Worm (Caenorhabditis elegans) whole organism, L2 larva: Measurements from ENCODE around the gene ZK550.6.
A peak's percentile ranks its signal among the peaks of the same experiment; 100 is the strongest.

Experiments used
- C34F6.9 ChIP-seq: fragments of 150-350 bp; optimal IDR thresholded peaks from 2 replicates; lab custom pipeline; 2014; ENCODE audit warnings: missing biosample characterization, missing genetic modification characterization
- F13H6.1 ChIP-seq: sonication (generic microtip); optimal IDR thresholded peaks from 2 replicates; lab custom pipeline; 2016; ENCODE audit warnings: missing genetic modification characterization, missing compliant biosample characterization
- R02D3.7 ChIP-seq: fragments of 150-350 bp; optimal IDR thresholded peaks from 2 replicates; lab custom pipeline; 2014; ENCODE audit warnings: missing biosample characterization, missing genetic modification characterization
- Y55F3AM.14 ChIP-seq: fragments of 200-800 bp; sonication (Bioruptor generic); optimal IDR thresholded peaks from 2 replicates; lab custom pipeline; 2018; ENCODE audit warnings: mild to moderate bottlenecking, missing genetic modification characterization, missing compliant biosample characterization
- ZK546.5 ChIP-seq: sonication (generic microtip); optimal IDR thresholded peaks from 2 replicates; lab custom pipeline; 2017; ENCODE audit warnings: missing biosample characterization, missing genetic modification characterization
- alr-1 ChIP-seq: fragments of 150-350 bp; optimal IDR thresholded peaks from 2 replicates; lab custom pipeline; 2014; ENCODE audit warnings: missing biosample characterization, missing genetic modification characterization
- aly-2 ChIP-seq: fragments of 150-350 bp; optimal IDR thresholded peaks from 2 replicates; lab custom pipeline; 2014; ENCODE audit warnings: missing biosample characterization, missing genetic modification characterization
- ama-1 ChIP-seq: fragments of 150-350 bp; optimal IDR thresholded peaks from 2 replicates; lab custom pipeline; 2018; ENCODE audit warnings: inconsistent platforms
- blmp-1 ChIP-seq: sonication (generic microtip); optimal IDR thresholded peaks from 2 replicates; lab custom pipeline; 2017; ENCODE audit warnings: missing genetic modification characterization, mild to moderate bottlenecking, missing compliant biosample characterization, antibody characterized with exemption, moderate library complexity; ENCODE audit not compliant: insufficient read depth
- ceh-16 ChIP-seq: fragments of 150-350 bp; optimal IDR thresholded peaks from 2 replicates; lab custom pipeline; 2014; ENCODE audit warnings: missing biosample characterization, missing genetic modification characterization
- ceh-82 ChIP-seq: fragments of 150-350 bp; optimal IDR thresholded peaks from 2 replicates; lab custom pipeline; 2014; ENCODE audit warnings: missing biosample characterization, missing genetic modification characterization
- crh-2 ChIP-seq: sonication (generic microtip); optimal IDR thresholded peaks from 2 replicates; lab custom pipeline; 2017; ENCODE audit warnings: missing biosample characterization, missing genetic modification characterization
- dmd-4 ChIP-seq: sonication (generic microtip); optimal IDR thresholded peaks from 2 replicates; lab custom pipeline; 2017; ENCODE audit warnings: missing biosample characterization, missing genetic modification characterization
- egl-27 ChIP-seq: sonication (generic microtip); optimal IDR thresholded peaks from 3 replicates; lab custom pipeline; 2017; ENCODE audit warnings: missing biosample characterization, missing genetic modification reagents, missing genetic modification characterization
- elt-1 ChIP-seq: fragments of 150-350 bp; optimal IDR thresholded peaks from 2 replicates; lab custom pipeline; 2014; ENCODE audit warnings: missing biosample characterization, missing genetic modification characterization
- elt-3 ChIP-seq: sonication (generic microtip); optimal IDR thresholded peaks from 2 replicates; lab custom pipeline; 2017; ENCODE audit warnings: missing biosample characterization, missing genetic modification characterization
- fos-1 ChIP-seq: fragments of 150-350 bp; optimal IDR thresholded peaks from 2 replicates; lab custom pipeline; 2014; ENCODE audit warnings: missing biosample characterization, missing genetic modification characterization
- gmeb-1 ChIP-seq: fragments of 150-350 bp; optimal IDR thresholded peaks from 2 replicates; lab custom pipeline; 2014; ENCODE audit warnings: missing biosample characterization, missing genetic modification characterization
- lin-11 ChIP-seq: fragments of 150-350 bp; sonication (generic microtip); optimal IDR thresholded peaks from 2 replicates; lab custom pipeline; 2014; ENCODE audit warnings: missing biosample characterization, missing genetic modification characterization, inconsistent platforms, mixed read lengths
- lin-13 ChIP-seq: fragments of 150-350 bp; optimal IDR thresholded peaks from 2 replicates; lab custom pipeline; 2014; ENCODE audit warnings: missing biosample characterization, missing genetic modification reagents, missing genetic modification characterization
- lin-39 ChIP-seq: fragments of 150-350 bp; optimal IDR thresholded peaks from 2 replicates; lab custom pipeline; 2014; ENCODE audit warnings: missing biosample characterization, missing genetic modification reagents, missing genetic modification characterization
- lsy-2 ChIP-seq, 2 experiments: fragments of 150-350 bp in 1 of 2; sonication (generic microtip) in 1 of 2; optimal IDR thresholded peaks; 2 replicates each; lab custom pipeline; 2014 to 2017; ENCODE audit warnings: missing biosample characterization in 2 of 2, missing genetic modification characterization in 2 of 2
- mbf-1 ChIP-seq: sonication (generic microtip); optimal IDR thresholded peaks from 2 replicates; lab custom pipeline; 2017; ENCODE audit warnings: missing biosample characterization, missing genetic modification characterization
- mdl-1 ChIP-seq, 2 experiments: fragments of 150-350 bp in 1 of 2; sonication (generic microtip) in 1 of 2; optimal IDR thresholded peaks; 2 replicates each; lab custom pipeline; 2017; ENCODE audit warnings: missing biosample characterization in 2 of 2, missing genetic modification characterization in 2 of 2
- nhr-10 ChIP-seq: sonication (generic microtip); optimal IDR thresholded peaks from 2 replicates; lab custom pipeline; 2017; ENCODE audit warnings: missing biosample characterization, missing genetic modification characterization
- nhr-11 ChIP-seq: fragments of 150-350 bp; optimal IDR thresholded peaks from 2 replicates; lab custom pipeline; 2014; ENCODE audit warnings: missing biosample characterization, missing genetic modification characterization
- nhr-12 ChIP-seq: fragments of 150-350 bp; optimal IDR thresholded peaks from 2 replicates; lab custom pipeline; 2014; ENCODE audit warnings: missing biosample characterization, missing genetic modification characterization
- nhr-129 ChIP-seq: fragments of 150-350 bp; optimal IDR thresholded peaks from 2 replicates; lab custom pipeline; 2014; ENCODE audit warnings: missing biosample characterization, missing genetic modification characterization
- nhr-21 ChIP-seq: fragments of 150-350 bp; optimal IDR thresholded peaks from 2 replicates; lab custom pipeline; 2014; ENCODE audit warnings: missing biosample characterization, missing genetic modification characterization
- nhr-23 ChIP-seq: fragments of 150-350 bp; optimal IDR thresholded peaks from 2 replicates; lab custom pipeline; 2014; ENCODE audit warnings: missing biosample characterization, missing genetic modification reagents, missing genetic modification characterization
- nhr-237 ChIP-seq: fragments of 150-350 bp; optimal IDR thresholded peaks from 2 replicates; lab custom pipeline; 2014; ENCODE audit warnings: missing biosample characterization, missing genetic modification characterization
- nhr-25 ChIP-seq: fragments of 150-350 bp; sonication (generic microtip); optimal IDR thresholded peaks from 3 replicates; lab custom pipeline; 2014; ENCODE audit warnings: missing biosample characterization, missing genetic modification characterization
- nhr-6 ChIP-seq: fragments of 150-350 bp; optimal IDR thresholded peaks from 2 replicates; lab custom pipeline; 2014; ENCODE audit warnings: missing biosample characterization, missing genetic modification characterization
- nhr-77 ChIP-seq: fragments of 150-350 bp; optimal IDR thresholded peaks from 2 replicates; lab custom pipeline; 2014; ENCODE audit warnings: missing biosample characterization, missing genetic modification characterization
- peb-1 ChIP-seq: fragments of 150-350 bp; optimal IDR thresholded peaks from 2 replicates; lab custom pipeline; 2014; ENCODE audit warnings: missing biosample characterization, missing genetic modification characterization
- sem-4 ChIP-seq: fragments of 150-350 bp; optimal IDR thresholded peaks from 2 replicates; lab custom pipeline; 2014; ENCODE audit warnings: missing biosample characterization, missing genetic modification reagents, missing genetic modification characterization
- skn-1 ChIP-seq: sonication (generic microtip); optimal IDR thresholded peaks from 2 replicates; lab custom pipeline; 2017; ENCODE audit warnings: missing biosample characterization, missing genetic modification characterization
- sma-9 ChIP-seq, 2 experiments: fragments of 150-350 bp in 1 of 2; sonication (generic microtip) in 1 of 2; optimal IDR thresholded peaks; 2 replicates each; lab custom pipeline; 2014 to 2016; ENCODE audit warnings: missing genetic modification characterization in 2 of 2, mild to moderate bottlenecking in 1 of 2, missing biosample characterization in 1 of 2, missing compliant biosample characterization in 1 of 2, missing genetic modification reagents in 1 of 2, moderate library complexity in 1 of 2
- snpc-4 ChIP-seq: fragments of 150-350 bp; optimal IDR thresholded peaks from 2 replicates; lab custom pipeline; 2014; ENCODE audit warnings: missing biosample characterization, missing genetic modification characterization
- unc-39 ChIP-seq: fragments of 150-350 bp; optimal IDR thresholded peaks from 2 replicates; lab custom pipeline; 2014; ENCODE audit warnings: missing biosample characterization, missing genetic modification characterization
- unc-62 ChIP-seq: fragments of 150-350 bp; optimal IDR thresholded peaks from 2 replicates; lab custom pipeline; 2014; ENCODE audit warnings: missing biosample characterization, missing genetic modification reagents, missing genetic modification characterization
- zag-1 ChIP-seq: fragments of 150-350 bp; optimal IDR thresholded peaks from 2 replicates; lab custom pipeline; 2014; ENCODE audit warnings: missing biosample characterization, missing genetic modification characterization
- ztf-1 ChIP-seq: fragments of 200-800 bp; sonication (Bioruptor generic); conservative IDR thresholded peaks from 2 replicates; pipeline ENCODE4 v1.3.6; 2022; ENCODE audit warnings: missing genetic modification characterization, missing compliant biosample characterization
- ztf-11 ChIP-seq: sonication (generic microtip); optimal IDR thresholded peaks from 2 replicates; lab custom pipeline; 2017; ENCODE audit warnings: missing biosample characterization, missing genetic modification characterization
- ztf-4 ChIP-seq: fragments of 150-350 bp; optimal IDR thresholded peaks from 2 replicates; lab custom pipeline; 2014; ENCODE audit warnings: missing biosample characterization, missing genetic modification characterization

Gene ZK550.6

DNA sequence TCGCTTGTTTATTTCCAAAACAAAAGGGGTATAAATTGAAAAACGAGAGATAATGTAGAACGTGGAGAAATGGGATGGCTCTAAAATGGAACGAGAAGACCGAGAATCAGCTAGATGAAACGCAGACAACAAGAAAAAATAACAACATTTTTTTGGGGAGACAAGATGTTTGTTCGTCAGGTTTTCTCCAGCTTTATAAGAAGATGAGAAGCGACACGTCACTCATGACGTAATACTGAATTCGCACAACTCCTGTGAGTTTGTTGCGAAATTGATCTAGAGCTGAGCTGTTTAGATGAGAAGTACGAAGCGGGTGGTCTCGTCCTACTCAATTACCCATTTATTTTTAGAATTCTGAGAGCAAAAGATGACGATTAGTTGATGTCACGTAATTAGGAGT is 23.0 kb upstream of the ZK550.6 start (continued):
- TF ChIP-seq gmeb-1 (tag; lab: Kevin White, UChicago), result no peak
- TF ChIP-seq nhr-6, result no peak
- TF ChIP-seq R02D3.7, result no peak
- TF ChIP-seq unc-62, result no peak
- no peak for TF ChIP-seq snpc-4 (tag; lab: Kevin White, UChicago)
- TF ChIP-seq ZK546.5, result no peak
- TF ChIP-seq nhr-21 (tag; lab: Kevin White, UChicago), result no peak
- TF ChIP-seq nhr-77 (tag; lab: Kevin White, UChicago), result no peak
- TF ChIP-seq lin-39 (tag; lab: Kevin White, UChicago), result no peak
- TF ChIP-seq Y55F3AM.14 (GFP tag; lab: Kevin White, UChicago), result no peak
- TF ChIP-seq F13H6.1 (tag; lab: Kevin White, UChicago), result no peak
- no peak for TF ChIP-seq ceh-16 (tag; lab: Kevin White, UChicago)

DNA sequence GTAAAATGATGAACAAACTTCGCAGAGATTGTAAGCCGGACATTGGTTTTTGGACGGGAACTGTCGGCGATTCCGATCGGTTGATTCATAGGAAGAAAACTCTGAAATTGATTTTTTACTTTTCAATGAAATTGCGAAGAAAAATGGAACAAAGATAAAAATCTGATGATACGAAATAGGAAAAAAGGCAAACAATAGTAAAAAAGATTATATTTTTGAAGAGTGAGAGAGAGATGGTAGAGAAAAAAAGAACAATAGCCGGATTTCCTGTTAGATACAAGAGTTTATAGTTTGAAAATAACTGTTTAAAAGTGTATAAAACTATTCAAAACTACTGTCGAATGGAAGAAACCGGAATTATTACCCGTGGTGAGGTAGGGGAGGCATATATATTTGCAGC is 21.8 kb upstream of the ZK550.6 start, which contains the start of gene nra-1:
Gene nra-1 (minus strand): TSS at position 101 of the 400 bp plus-strand sequence.
- no peak for TF ChIP-seq snpc-4 (tag; lab: Kevin White, UChicago)
- TF ChIP-seq lin-11 (tag; lab: Kevin White, UChicago), result no peak
- no peak for TF ChIP-seq nhr-237 (tag; lab: Kevin White, UChicago)
- no peak for TF ChIP-seq mdl-1 (tag; optimal IDR thresholded peaks at IDR 0.05; lab: Kevin White, UChicago)
- TF ChIP-seq ztf-4, result no peak
- TF ChIP-seq unc-62, result no peak
- no peak for TF ChIP-seq fos-1 (tag; lab: Kevin White, UChicago)
- no peak for TF ChIP-seq nhr-25 (tag; lab: Kevin White, UChicago)
- TF ChIP-seq R02D3.7, result no peak

DNA sequence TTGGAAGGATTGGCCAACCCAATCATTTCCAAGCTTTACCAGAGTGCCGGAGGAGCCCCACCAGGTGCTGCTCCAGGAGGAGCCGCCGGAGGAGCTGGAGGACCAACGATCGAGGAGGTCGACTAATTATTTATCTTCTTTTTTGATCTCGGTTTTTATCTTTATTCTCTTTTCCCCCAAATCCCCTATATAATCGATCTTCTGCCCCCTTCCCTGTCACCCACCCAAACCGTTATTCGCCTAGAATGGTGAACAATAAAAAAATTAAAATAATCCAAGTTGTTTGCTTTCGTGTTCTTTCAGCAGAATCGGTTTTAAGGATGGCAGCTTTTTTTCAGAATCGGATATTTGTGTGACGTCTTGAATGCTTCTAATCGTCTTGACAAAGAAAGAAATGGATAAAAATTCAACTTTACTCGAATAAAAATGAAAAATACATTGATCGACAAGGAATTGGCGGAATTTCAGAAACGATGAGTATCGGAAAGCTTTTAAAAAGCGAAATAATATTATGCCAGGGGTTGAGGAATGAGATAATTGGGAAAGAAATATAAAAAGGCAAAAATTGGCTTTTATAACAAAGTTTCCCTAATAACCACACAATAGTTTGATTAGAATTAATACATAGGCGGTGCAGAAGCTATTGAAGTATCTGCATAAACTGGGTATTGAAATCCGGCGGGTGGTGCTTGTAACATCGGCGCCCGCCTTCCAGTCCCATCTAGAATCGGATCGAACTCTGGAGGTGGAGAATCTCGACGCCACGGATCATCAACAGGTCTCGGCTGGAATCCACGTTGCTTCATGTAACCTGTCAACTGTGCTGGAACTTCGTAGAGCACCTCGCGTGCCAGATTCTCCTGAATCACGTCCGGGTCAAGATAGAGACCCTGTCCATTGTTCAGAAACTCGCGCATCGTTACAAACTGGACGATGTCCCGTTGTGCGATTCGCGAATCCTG is 19.1 kb upstream of the ZK550.6 start:
- TF ChIP-seq ama-1 (lab: Kevin White, UChicago) (peak; percentile 99), lsy-2 (tag; optimal IDR thresholded peaks at IDR 0.05; lab: Kevin White, UChicago) (peak; percentile 14 to 87), aly-2 (no peak), snpc-4 (tag; lab: Kevin White, UChicago) (peak; percentile 38), lin-11 (tag; lab: Kevin White, UChicago) (no peak), dmd-4 (no peak), zag-1 (tag; lab: Kevin White, UChicago) (no peak), C34F6.9 (tag; lab: Kevin White, UChicago) (peak; percentile 77), sma-9 (GFP tag; optimal IDR thresholded peaks at IDR 0.05; lab: Kevin White, UChicago) (peak; percentile 52), sma-9 (tag; optimal IDR thresholded peaks at IDR 0.05; lab: Kevin White, UChicago) (no peak), unc-39 (no peak), peb-1 (tag; lab: Kevin White, UChicago) (no peak), F13H6.1 (tag; lab: Kevin White, UChicago) (peak; percentile 29), ztf-1 (GFP tag; lab: Robert Waterston, UW) (peak; percentile 90; the same call in 1 of the 2 replicates), blmp-1 (no peak), nhr-10 (tag; lab: Kevin White, UChicago) (no peak), Y55F3AM.14 (GFP tag; lab: Kevin White, UChicago) (peak; percentile 71), R02D3.7 (no peak), ztf-11 (no peak), nhr-237 (tag; lab: Kevin White, UChicago) (no peak), nhr-11 (peak; percentile 71), nhr-129 (peak; percentile 69), crh-2 (tag; lab: Kevin White, UChicago) (peak; percentile 93), mbf-1 (peak; percentile 24), ceh-82 (tag; lab: Kevin White, UChicago) (no peak), skn-1 (tag; lab: Kevin White, UChicago) (peak; percentile 74), fos-1 (tag; lab: Kevin White, UChicago) (peak; percentile 31), nhr-12 (tag; lab: Kevin White, UChicago) (no peak), unc-62 (peak; percentile 17), nhr-23 (tag; lab: Kevin White, UChicago) (no peak), sem-4 (tag; lab: Kevin White, UChicago) (peak; percentile 66), nhr-25 (tag; lab: Kevin White, UChicago) (peak; percentile 26), lin-13 (GFP tag; lab: Kevin White, UChicago) (peak; percentile 82), elt-1 (no peak), nhr-6 (peak; percentile 64), ZK546.5 (no peak), lin-39 (tag; lab: Kevin White, UChicago) (no peak), nhr-21 (tag; lab: Kevin White, UChicago) (no peak), ztf-4 (peak; percentile 95), mdl-1 (tag; optimal IDR thresholded peaks at IDR 0.05; lab: Kevin White, UChicago) (no peak), ceh-16 (tag; lab: Kevin White, UChicago) (no peak), elt-3 (tag; lab: Kevin White, UChicago) (no peak), egl-27 (tag; lab: Kevin White, UChicago) (no peak), alr-1 (no peak), gmeb-1 (tag; lab: Kevin White, UChicago) (peak; percentile 74)
